Fruit fly (Drosophila melanogaster) whole organism: ENCODE results near the gene CG13358.

Experiments
- CG8478 ChIP-seq: fragments of >200 bp; optimal IDR thresholded peaks from 2 replicates; lab custom pipeline; 2018; ENCODE audit warnings: inconsistent platforms
- Dll ChIP-seq: fragments of >200 bp; optimal IDR thresholded peaks from 2 replicates; lab custom pipeline; 2017
- EcR ChIP-seq, 2 experiments: fragments of >200 bp; optimal IDR thresholded peaks; 2 replicates each; lab custom pipeline; 2017; ENCODE audit warnings: missing biosample characterization in 2 of 2, missing genetic modification characterization in 2 of 2, missing genetic modification reagents in 2 of 2
- pan ChIP-seq: fragments of >200 bp; optimal IDR thresholded peaks from 2 replicates; lab custom pipeline; 2017
- psq ChIP-seq: fragments of >200 bp; optimal IDR thresholded peaks from 2 replicates; lab custom pipeline; 2017
- usp ChIP-seq: fragments of >200 bp; optimal IDR thresholded peaks from 2 replicates; lab custom pipeline; 2017; ENCODE audit warnings: missing biosample characterization, missing genetic modification characterization, mixed read lengths

The CG13358 gene

DNA sequence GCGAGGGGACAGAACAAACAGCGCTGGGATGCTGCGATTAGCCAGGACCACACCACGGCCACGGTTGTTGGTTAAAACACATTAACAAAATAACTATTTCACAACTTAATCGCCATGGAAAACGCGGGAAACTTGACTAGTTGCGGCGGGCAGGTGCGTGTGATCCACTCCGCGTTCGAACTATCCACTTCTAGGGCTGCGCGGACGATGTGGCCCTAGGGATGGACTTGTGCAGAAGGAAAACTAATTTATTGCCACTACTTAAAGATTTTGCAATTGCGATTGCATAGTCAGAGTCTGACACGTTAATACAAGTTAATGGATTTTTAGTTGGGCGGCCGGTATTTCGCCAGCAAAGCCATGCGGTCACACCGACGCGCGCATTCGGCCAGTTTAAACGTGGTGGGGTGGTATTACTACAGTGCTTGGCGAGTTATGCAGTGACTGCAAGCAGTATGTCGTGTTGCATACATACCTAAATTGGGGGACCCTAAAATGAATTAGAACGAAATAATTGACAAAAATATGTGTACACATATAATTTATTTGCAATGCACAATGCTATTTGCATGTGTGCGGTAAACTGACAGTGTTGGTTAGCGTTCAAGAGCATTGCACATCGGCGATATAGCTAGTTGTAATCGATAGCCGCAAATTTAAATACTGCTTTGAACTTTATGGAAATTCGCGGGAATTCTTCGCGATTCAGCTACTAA is 3.4 kb downstream of the CG13358 start, which contains the start of gene Rbf:
Rbf (minus strand) TSS at position 323 of the 716 bp plus-strand sequence.
- TF ChIP-seq pan (no peak), psq (lab: Kevin White, UChicago) (no peak), EcR (GFP tag; optimal IDR thresholded peaks at IDR 0.05; lab: Kevin White, UChicago) (no peak), usp (no peak), Dll (no peak), CG8478 (no peak)

DNA sequence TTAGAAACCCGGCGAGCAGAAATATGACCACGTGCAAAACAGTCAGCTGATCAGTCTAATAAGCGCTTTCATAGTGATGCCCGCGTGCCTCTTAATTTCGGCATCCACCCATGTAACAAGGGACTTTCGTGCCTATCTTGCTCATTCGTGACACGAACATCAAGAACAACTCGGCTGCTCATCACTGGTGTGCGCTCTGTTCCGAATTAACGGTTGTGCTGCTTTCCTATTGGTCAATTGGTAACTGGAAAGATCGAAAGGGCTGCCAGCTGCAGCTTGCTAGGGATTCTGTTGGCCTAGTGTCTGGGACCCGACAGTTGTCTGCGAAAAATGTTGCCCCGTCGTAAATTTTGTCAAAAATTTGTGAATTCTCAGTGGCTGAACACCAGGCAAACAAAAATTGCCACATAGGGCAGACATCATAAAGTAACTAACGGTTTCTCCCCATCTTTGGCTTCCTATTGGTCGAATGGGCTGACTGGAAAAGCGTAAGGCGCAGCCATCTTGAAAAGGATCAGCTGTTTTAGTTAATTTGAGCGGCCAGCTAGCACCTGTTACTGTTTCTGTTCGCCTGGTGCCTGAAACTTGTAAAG is 8.2 kb downstream of the CG13358 start:
- TF ChIP-seq psq (lab: Kevin White, UChicago): no peak
- no peak for TF ChIP-seq Dll
- TF ChIP-seq pan: no peak

DNA sequence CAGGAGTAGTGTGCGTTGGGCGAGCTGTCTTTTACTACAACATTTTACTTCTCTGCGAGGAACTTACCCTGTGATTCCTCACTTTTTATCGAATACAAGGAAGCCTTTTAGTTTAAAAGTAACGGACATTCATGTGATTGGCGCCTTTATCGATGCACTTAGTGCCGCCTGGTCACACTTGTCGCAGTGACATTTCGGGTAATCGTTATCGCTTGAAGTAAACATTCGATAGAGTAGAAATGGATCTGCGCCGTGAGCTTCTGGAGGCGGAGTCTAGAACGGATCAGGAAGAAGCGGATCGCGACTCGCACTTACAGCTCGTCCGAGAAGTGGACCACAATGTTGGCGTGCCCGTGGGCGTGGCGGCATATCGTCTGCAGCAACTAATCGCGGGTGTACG is 11.8 kb downstream of the CG13358 start, which contains the start of gene CG16989:
CG16989 (plus strand) TSS at position 225 of the 400 bp plus-strand sequence.
- no peak for TF ChIP-seq psq (lab: Kevin White, UChicago)
- TF ChIP-seq EcR (GFP tag; optimal IDR thresholded peaks at IDR 0.05; lab: Kevin White, UChicago): no peak
- no peak for TF ChIP-seq Dll
- no peak for TF ChIP-seq usp
- TF ChIP-seq pan: no peak
- TF ChIP-seq CG8478: no peak

DNA sequence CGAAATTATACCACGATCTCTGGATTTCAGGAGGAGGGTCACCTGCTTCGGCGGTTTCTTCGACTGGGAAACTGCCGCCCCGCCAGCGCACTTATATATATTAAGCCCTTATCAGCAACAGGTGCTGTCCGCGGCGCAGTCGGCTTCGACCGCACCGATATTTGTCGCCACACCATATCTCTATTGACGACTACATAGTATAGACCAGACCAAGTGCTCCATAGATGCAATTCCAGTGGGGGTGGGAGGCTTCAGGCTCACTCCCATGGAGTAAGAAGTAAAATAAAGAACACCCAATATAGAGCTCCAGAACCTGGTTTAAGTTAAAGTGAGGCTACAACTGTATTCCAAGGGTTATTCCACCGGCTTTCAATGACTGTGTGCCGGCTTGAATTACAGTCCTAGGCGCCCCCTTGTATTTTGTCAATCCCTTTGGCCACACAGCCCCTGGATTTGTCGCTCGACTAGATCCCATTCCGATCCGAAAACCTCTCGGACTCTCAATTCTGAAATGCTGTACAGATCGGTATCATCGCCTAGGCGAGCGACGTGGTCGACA is 14.6 kb downstream of the CG13358 start, which contains the start of gene CG13360:
CG13360 (minus strand) TSS at position 51 of the 559 bp plus-strand sequence.
- no peak for TF ChIP-seq usp
- no peak for TF ChIP-seq EcR (GFP tag; optimal IDR thresholded peaks at IDR 0.05; lab: Kevin White, UChicago)
- TF ChIP-seq CG8478: no peak
- TF ChIP-seq psq (lab: Kevin White, UChicago): no peak
- no peak for TF ChIP-seq Dll
- TF ChIP-seq pan: no peak

DNA sequence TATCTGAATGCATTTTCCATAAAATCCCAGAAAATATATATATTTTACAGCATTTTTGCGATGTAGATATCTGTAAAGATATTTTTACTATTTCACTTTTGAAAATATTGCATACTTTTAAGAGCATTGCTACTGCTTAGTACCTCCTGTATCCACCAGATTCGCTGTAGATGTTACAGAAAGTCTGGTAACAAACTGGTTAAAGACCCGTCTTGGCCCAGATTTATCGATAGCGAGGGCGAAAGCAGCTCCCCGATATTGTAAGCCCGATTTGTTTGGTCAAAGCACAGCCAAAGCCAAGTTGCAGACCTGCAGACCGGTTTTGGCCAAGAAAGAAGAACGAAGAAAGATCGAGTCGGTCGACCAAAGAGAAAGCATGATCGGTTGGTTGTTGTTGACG is 20.3 kb downstream of the CG13358 start, which contains the start of gene tw:
tw (plus strand) TSS at position 291 of the 400 bp plus-strand sequence.
- no peak for TF ChIP-seq pan
- TF ChIP-seq psq (lab: Kevin White, UChicago): no peak
- no peak for TF ChIP-seq usp
- no peak for TF ChIP-seq CG8478
- TF ChIP-seq Dll: no peak
- no peak for TF ChIP-seq EcR (GFP tag; optimal IDR thresholded peaks at IDR 0.05; lab: Kevin White, UChicago)

DNA sequence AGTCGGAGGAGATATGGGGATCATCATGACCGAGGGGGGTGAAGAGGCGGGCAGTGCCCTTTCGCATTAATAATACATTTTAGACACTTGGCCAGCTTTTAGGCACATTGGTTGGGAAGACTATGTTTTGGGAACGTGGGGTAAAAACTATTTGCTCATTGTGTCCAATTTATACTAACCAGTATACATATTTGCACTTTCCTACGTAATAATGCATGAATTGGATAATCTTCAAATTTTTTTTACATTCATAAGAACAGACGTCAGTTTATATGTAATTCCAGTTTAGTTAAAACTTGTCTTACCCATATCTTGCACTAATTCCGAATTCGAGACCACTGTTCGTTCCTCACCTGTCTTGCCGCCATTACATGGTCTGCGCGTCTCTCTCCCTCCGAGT is 25.4 kb downstream of the CG13358 start:
- TF ChIP-seq usp: no peak
- TF ChIP-seq pan: no peak
- no peak for TF ChIP-seq EcR (GFP tag; optimal IDR thresholded peaks at IDR 0.05; lab: Kevin White, UChicago)
- no peak for TF ChIP-seq Dll
- no peak for TF ChIP-seq CG8478
- TF ChIP-seq psq (lab: Kevin White, UChicago): no peak

DNA sequence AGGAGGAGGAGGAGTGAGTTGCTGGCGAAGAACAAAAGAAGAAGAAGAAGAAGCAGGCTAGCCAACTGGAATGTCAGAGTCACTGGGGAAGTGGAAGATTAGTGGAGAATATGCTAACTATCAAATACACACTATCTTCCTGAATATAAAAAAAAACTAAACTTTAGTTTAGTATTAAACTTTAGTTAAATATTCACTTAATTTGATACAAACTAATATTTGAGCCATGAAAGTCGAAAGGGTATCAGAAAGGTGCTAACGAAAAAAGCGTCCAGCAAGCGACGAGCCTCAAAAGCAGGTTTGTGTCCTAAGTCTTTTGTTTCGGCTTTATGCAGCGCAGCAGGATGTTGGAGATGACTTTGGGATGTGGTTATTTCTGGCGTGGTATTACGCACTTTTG is 29.5 kb downstream of the CG13358 start:
- TF ChIP-seq EcR (GFP tag; optimal IDR thresholded peaks at IDR 0.05; lab: Kevin White, UChicago): no peak
- TF ChIP-seq pan: no peak
- no peak for TF ChIP-seq Dll
- TF ChIP-seq usp: no peak
- TF ChIP-seq psq (lab: Kevin White, UChicago): no peak
- TF ChIP-seq CG8478: no peak

DNA sequence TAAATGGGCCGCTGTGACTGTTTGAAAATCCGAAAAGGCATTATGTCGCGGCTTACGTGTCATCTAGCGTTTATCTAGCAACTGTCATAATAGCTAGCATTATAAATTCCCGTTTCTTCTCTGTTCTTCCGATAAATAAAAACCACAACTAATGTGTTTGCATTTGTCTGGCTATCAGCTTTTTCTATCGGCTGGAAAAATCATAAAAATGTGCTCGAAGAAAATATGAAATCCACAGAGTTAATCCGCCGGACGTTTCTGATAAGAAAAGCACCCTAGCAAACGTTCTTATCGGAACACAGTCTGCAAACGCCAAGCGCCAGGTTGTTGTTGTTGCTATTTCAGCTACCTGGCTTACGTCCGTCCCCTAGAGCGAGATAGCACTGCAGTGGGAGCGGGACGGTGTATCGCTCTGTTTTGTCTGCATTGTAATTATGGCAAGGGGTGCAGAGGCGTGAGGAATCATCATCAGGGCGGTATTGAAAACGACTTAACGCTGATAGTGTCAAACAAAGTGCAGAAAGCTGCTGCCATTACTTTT is 30.5 kb downstream of the CG13358 start:
- no peak for TF ChIP-seq Dll
- TF ChIP-seq pan: no peak
- TF ChIP-seq EcR (GFP tag; optimal IDR thresholded peaks at IDR 0.05; lab: Kevin White, UChicago): no peak
- TF ChIP-seq psq (lab: Kevin White, UChicago): no peak
- no peak for TF ChIP-seq CG8478
- no peak for TF ChIP-seq usp

DNA sequence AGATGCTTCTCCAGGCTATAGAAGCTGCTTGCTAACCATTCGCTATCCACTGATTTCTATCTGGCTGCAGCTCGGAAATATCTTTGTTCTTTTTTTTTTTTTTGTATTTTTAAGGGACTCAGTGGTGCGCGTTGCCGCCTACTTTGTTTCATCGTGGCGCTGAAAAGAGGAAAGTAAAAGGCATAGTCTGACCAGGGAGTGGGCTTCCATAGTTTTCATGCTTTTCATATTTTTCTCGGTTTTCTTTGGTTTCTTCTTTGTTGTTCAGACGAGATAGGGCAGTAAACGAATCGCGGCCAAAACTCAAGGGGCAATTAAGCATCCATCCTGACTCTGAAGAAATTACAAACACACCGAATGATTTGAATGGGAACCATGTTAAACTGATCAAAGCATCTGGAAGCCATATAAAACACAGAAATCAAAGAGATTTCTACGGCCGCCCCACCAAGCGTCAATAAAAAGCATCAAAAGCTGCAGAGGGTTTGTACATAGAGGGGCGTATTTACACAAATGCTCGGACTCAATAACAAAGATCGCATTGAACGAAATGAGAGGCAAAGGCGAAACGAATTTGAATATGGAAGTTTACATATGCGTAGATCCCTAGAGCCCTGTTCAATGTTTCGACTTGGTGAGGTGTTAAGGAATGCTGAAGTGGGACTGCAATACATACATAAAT is 32.3 kb downstream of the CG13358 start:
- TF ChIP-seq CG8478 (no peak), Dll (no peak), EcR (GFP tag; optimal IDR thresholded peaks at IDR 0.05; lab: Kevin White, UChicago) (no peak), pan (no peak), psq (lab: Kevin White, UChicago) (no peak), usp (no peak)

DNA sequence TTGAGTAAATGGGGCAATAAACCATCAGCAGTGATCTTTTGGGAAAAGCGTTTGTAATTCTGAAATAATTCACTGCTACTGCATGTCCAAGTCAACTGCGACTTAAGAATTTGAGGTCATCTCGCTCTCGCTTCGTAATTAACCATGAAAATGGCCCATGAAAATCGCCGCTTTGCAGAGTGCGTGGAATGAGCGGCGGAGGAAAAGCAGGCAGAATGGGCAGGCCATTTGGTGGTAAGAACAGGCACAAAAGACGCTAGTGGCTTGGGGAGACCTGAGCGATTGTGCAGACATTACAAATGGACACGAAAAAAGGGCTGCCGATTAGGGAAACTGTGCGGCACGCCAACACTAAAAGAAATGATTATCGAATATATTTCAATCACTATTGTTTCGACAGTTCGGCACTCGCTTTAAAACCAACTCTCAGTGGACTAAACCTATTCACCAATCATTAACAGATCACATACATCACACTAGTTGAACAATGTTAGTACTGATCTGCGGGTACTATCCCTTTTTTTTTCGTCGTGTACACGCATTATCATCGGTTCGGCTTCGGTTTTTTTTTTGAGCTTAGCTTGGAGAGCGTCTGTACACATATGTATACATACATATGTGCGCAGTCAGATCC is 33.2 kb downstream of the CG13358 start:
- TF ChIP-seq EcR (GFP tag; optimal IDR thresholded peaks at IDR 0.05; lab: Kevin White, UChicago) (no peak), pan (no peak), usp (no peak), CG8478 (no peak), psq (lab: Kevin White, UChicago) (no peak), Dll (no peak)

DNA sequence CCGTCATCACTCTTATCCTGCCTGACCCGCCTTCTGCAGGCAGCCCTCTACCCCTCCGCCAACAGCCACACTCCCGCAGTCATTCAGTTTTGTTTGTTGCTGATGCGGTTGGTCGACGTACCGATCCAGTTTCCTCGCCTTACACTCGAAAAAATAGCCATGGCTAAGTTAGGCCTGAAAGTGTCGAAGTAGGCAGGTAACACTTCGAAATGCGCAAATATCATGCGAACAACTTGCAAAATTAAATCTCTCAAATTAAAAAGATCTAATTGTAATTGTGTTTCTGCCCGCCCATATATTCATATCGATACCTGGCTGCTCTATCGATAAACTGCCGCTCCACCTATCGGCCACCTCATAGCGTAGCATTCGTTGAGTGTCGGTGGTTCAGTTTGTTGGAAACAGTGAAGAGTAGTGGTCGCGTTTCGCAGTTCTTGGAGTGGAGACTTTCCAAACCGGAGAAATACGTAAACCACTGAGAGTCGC is 35.0 kb downstream of the CG13358 start, which contains the start of gene fz3:
fz3 (plus strand) TSS at position 307 of the 486 bp plus-strand sequence.
- TF ChIP-seq CG8478 (no peak), pan (no peak), usp (no peak), EcR (GFP tag; optimal IDR thresholded peaks at IDR 0.05; lab: Kevin White, UChicago) (no peak), Dll (no peak), psq (lab: Kevin White, UChicago) (no peak)
